Worm (Caenorhabditis elegans) whole organism, L1 larva: ENCODE results near the gene K02E11.5.

ENCODE experiments used
- fos-1 ChIP-seq: fragments of 150-350 bp; optimal IDR thresholded peaks from 2 replicates; lab custom pipeline; 2014; ENCODE audit warnings: missing biosample characterization, missing genetic modification characterization
- lin-15B ChIP-seq: fragments of 150-350 bp; sonication (generic microtip); optimal IDR thresholded peaks from 3 replicates; lab custom pipeline; 2014; ENCODE audit warnings: missing biosample characterization, missing genetic modification characterization

- no peak for TF ChIP-seq fos-1 (tag; lab: Kevin White, UChicago)
- no peak for TF ChIP-seq lin-15B (tag; lab: Kevin White, UChicago)
Observed at ce11 chrV:14296499-14296898, 44.4 kb downstream of the K02E11.5 start, which contains the start of gene F14D7.3.
